Worm (Caenorhabditis elegans) whole organism, L1 larva: ENCODE data around the gene F53F4.16.

ENCODE experiments used
- C16A3.4 ChIP-seq: fragments of 150-350 bp; optimal IDR thresholded peaks from 2 replicates; lab custom pipeline; 2014; ENCODE audit warnings: missing biosample characterization, missing genetic modification characterization
- Y116A8C.19 ChIP-seq: sonication (generic microtip); optimal IDR thresholded peaks from 2 replicates; lab custom pipeline; 2016; ENCODE audit warnings: missing compliant biosample characterization, missing genetic modification characterization, borderline replicate concordance
- ama-1 ChIP-seq: fragments of 150-350 bp; optimal IDR thresholded peaks from 2 replicates; lab custom pipeline; 2014
- blmp-1 ChIP-seq: fragments of 150-350 bp; optimal IDR thresholded peaks from 2 replicates; lab custom pipeline; 2014; ENCODE audit warnings: missing biosample characterization, missing genetic modification characterization
- ces-1 ChIP-seq: fragments of 150-350 bp; optimal IDR thresholded peaks from 2 replicates; lab custom pipeline; 2014; ENCODE audit warnings: missing biosample characterization, missing genetic modification reagents, missing genetic modification characterization
- dpl-1 ChIP-seq, 3 experiments: fragments of 150-350 bp in 2 of 3; sonication (generic microtip) in 1 of 3; optimal IDR thresholded peaks; 2 replicates each; lab custom pipeline; 2014 to 2017; ENCODE audit warnings: missing biosample characterization in 3 of 3, missing genetic modification characterization in 3 of 3, missing genetic modification reagents in 3 of 3
- dsc-1 ChIP-seq: sonication (generic microtip); optimal IDR thresholded peaks from 2 replicates; lab custom pipeline; 2016; ENCODE audit warnings: mild to moderate bottlenecking, missing genetic modification characterization, missing compliant biosample characterization
- efl-1 ChIP-seq, 4 experiments: fragments of 150-350 bp; optimal IDR thresholded peaks in 3 of 4; peaks in 1 of 4; 1 replicate in 1 of 4; 2 replicates in 3 of 4; lab custom pipeline; 2014; ENCODE audit warnings: missing biosample characterization in 2 of 4, missing genetic modification characterization in 2 of 4, missing genetic modification reagents in 2 of 4
- efl-3 ChIP-seq: fragments of 200-800 bp; sonication (Bioruptor generic); optimal IDR thresholded peaks from 2 replicates; lab custom pipeline; 2018; ENCODE audit warnings: mild to moderate bottlenecking, missing genetic modification characterization, missing compliant biosample characterization
- egl-13 ChIP-seq: sonication (generic microtip); optimal IDR thresholded peaks from 2 replicates; lab custom pipeline; 2016; ENCODE audit warnings: missing genotype, missing genetic modification reagents, missing genetic modification characterization, missing compliant biosample characterization
- elt-2 ChIP-seq: sonication (generic microtip); optimal IDR thresholded peaks from 2 replicates; lab custom pipeline; 2016; ENCODE audit warnings: missing genetic modification characterization, mild to moderate bottlenecking, inconsistent platforms, missing compliant biosample characterization, missing genetic modification reagents
- elt-3 ChIP-seq, 6 experiments: fragments of 150-350 bp in 1 of 6; sonication (generic microtip); optimal IDR thresholded peaks; 2 replicates each; lab custom pipeline; 2017 to 2018; ENCODE audit warnings: missing biosample characterization in 6 of 6, missing genetic modification characterization in 6 of 6, inconsistent platforms in 1 of 6
- fkh-8 ChIP-seq: sonication (generic microtip); optimal IDR thresholded peaks from 2 replicates; lab custom pipeline; 2016; ENCODE audit warnings: mild to moderate bottlenecking, missing genetic modification characterization, missing compliant biosample characterization
- hpl-2 ChIP-seq: fragments of 150-350 bp; optimal IDR thresholded peaks from 2 replicates; lab custom pipeline; 2014; ENCODE audit warnings: missing biosample characterization, missing genetic modification reagents, missing genetic modification characterization
- jun-1 ChIP-seq: fragments of 150-350 bp; optimal IDR thresholded peaks from 2 replicates; lab custom pipeline; 2014; ENCODE audit warnings: missing biosample characterization, missing genetic modification reagents, missing genetic modification characterization
- lin-14 ChIP-seq: fragments of 200-800 bp; sonication (Bioruptor generic); optimal IDR thresholded peaks from 2 replicates; lab custom pipeline; 2018; ENCODE audit warnings: mild to moderate bottlenecking, missing genetic modification characterization, moderate library complexity, missing compliant biosample characterization
- lin-15B ChIP-seq: fragments of 150-350 bp; sonication (generic microtip); optimal IDR thresholded peaks from 3 replicates; lab custom pipeline; 2014; ENCODE audit warnings: missing biosample characterization, missing genetic modification characterization
- lin-35 ChIP-seq, 2 experiments: fragments of 150-350 bp; optimal IDR thresholded peaks; 2 replicates each; lab custom pipeline; 2014; ENCODE audit warnings: missing biosample characterization in 2 of 2, missing genetic modification characterization in 2 of 2, missing genetic modification reagents in 2 of 2
- lin-39 ChIP-seq: fragments of 150-350 bp; optimal IDR thresholded peaks from 2 replicates; lab custom pipeline; 2014; ENCODE audit warnings: missing biosample characterization, missing genetic modification reagents, missing genetic modification characterization
- lsy-2 ChIP-seq, 2 experiments: fragments of 150-350 bp; optimal IDR thresholded peaks; 2 replicates each; lab custom pipeline; 2014; ENCODE audit warnings: missing biosample characterization in 2 of 2, missing genetic modification characterization in 2 of 2
- mdl-1 ChIP-seq, 2 experiments: fragments of 150-350 bp; optimal IDR thresholded peaks; 2 replicates each; lab custom pipeline; 2014 to 2017; ENCODE audit warnings: missing biosample characterization in 2 of 2, missing genetic modification characterization in 2 of 2, inconsistent platforms in 1 of 2
- mef-2 ChIP-seq: fragments of 150-350 bp; optimal IDR thresholded peaks from 2 replicates; lab custom pipeline; 2014; ENCODE audit warnings: missing biosample characterization, missing genetic modification characterization
- nhr-12 ChIP-seq: sonication (generic microtip); optimal IDR thresholded peaks from 2 replicates; lab custom pipeline; 2017; ENCODE audit warnings: missing biosample characterization, missing genetic modification characterization
- nhr-20 ChIP-seq: sonication (generic microtip); optimal IDR thresholded peaks from 2 replicates; lab custom pipeline; 2016; ENCODE audit warnings: mild to moderate bottlenecking, missing genetic modification characterization, missing compliant biosample characterization
- nhr-237 ChIP-seq: fragments of 150-350 bp; optimal IDR thresholded peaks from 2 replicates; lab custom pipeline; 2014; ENCODE audit warnings: missing biosample characterization, missing genetic modification characterization
- nhr-47 ChIP-seq: sonication (generic microtip); optimal IDR thresholded peaks from 2 replicates; lab custom pipeline; 2016; ENCODE audit warnings: mild to moderate bottlenecking, missing genetic modification characterization, moderate library complexity, missing compliant biosample characterization
- nhr-71 ChIP-seq: sonication (generic microtip); optimal IDR thresholded peaks from 2 replicates; lab custom pipeline; 2016; ENCODE audit warnings: mild to moderate bottlenecking, missing genetic modification characterization, moderate library complexity, missing compliant biosample characterization
- nhr-85 ChIP-seq: sonication (generic microtip); peaks from one replicate; lab custom pipeline; 2016; ENCODE audit warnings: missing genetic modification characterization, inconsistent platforms, missing compliant biosample characterization
- nhr-90 ChIP-seq: sonication (generic microtip); optimal IDR thresholded peaks from 2 replicates; lab custom pipeline; 2016; ENCODE audit warnings: mild to moderate bottlenecking, missing genetic modification characterization, missing compliant biosample characterization; ENCODE audit not compliant: poor library complexity
- pax-3 ChIP-seq: fragments of 200-800 bp; sonication (Bioruptor generic); optimal IDR thresholded peaks from 2 replicates; lab custom pipeline; 2018; ENCODE audit warnings: mild to moderate bottlenecking, missing genetic modification characterization, moderate library complexity, missing compliant biosample characterization
- pqm-1 ChIP-seq: sonication (generic microtip); optimal IDR thresholded peaks from 3 replicates; lab custom pipeline; 2017; ENCODE audit warnings: missing biosample characterization, missing genetic modification characterization
- rnt-1 ChIP-seq: sonication (generic microtip); optimal IDR thresholded peaks from 2 replicates; lab custom pipeline; 2016; ENCODE audit warnings: mild to moderate bottlenecking, missing genetic modification characterization, moderate library complexity, missing compliant biosample characterization
- skn-1 ChIP-seq: fragments of 150-350 bp; optimal IDR thresholded peaks from 2 replicates; lab custom pipeline; 2014; ENCODE audit warnings: missing biosample characterization, missing genetic modification characterization
- snu-23 ChIP-seq: sonication (generic microtip); optimal IDR thresholded peaks from 2 replicates; lab custom pipeline; 2016; ENCODE audit warnings: missing genetic modification characterization, missing compliant biosample characterization
- sptf-1 ChIP-seq: fragments of 150-350 bp; optimal IDR thresholded peaks from 2 replicates; lab custom pipeline; 2014; ENCODE audit warnings: missing biosample characterization, missing genetic modification characterization
- sup-37 ChIP-seq: fragments of 200-800 bp; sonication (Bioruptor generic); optimal IDR thresholded peaks from 2 replicates; lab custom pipeline; 2018; ENCODE audit warnings: mild to moderate bottlenecking, missing genetic modification characterization, missing compliant biosample characterization
- swsn-7 ChIP-seq: sonication (generic microtip); optimal IDR thresholded peaks from 2 replicates; lab custom pipeline; 2016; ENCODE audit warnings: missing genetic modification characterization, missing compliant biosample characterization
- tbx-2 ChIP-seq: sonication (generic microtip); optimal IDR thresholded peaks from 2 replicates; lab custom pipeline; 2016; ENCODE audit warnings: missing genetic modification characterization, missing compliant biosample characterization
- tlp-1 ChIP-seq: fragments of 150-350 bp; optimal IDR thresholded peaks from 2 replicates; lab custom pipeline; 2014; ENCODE audit warnings: missing biosample characterization, missing genetic modification characterization
- unc-62 ChIP-seq: fragments of 150-350 bp; optimal IDR thresholded peaks from 2 replicates; lab custom pipeline; 2014; ENCODE audit warnings: missing biosample characterization, missing genetic modification reagents, missing genetic modification characterization
- unc-86 ChIP-seq: sonication (generic microtip); optimal IDR thresholded peaks from 2 replicates; lab custom pipeline; 2016; ENCODE audit warnings: missing genetic modification characterization, missing compliant biosample characterization
- unc-98 ChIP-seq: fragments of 200-800 bp; sonication (Bioruptor generic); IDR thresholded peaks from 2 replicates; pipeline ENCODE4 v1.3.6; 2022; ENCODE audit warnings: missing genetic modification characterization, missing compliant biosample characterization
- zag-1 ChIP-seq: fragments of 150-350 bp; optimal IDR thresholded peaks from 2 replicates; lab custom pipeline; 2014; ENCODE audit warnings: missing biosample characterization, missing genetic modification characterization
- zip-4 ChIP-seq: fragments of 200-800 bp; sonication (Bioruptor generic); optimal IDR thresholded peaks from 2 replicates; lab custom pipeline; 2018; ENCODE audit warnings: mild to moderate bottlenecking, missing genetic modification characterization, moderate library complexity, missing compliant biosample characterization
- ztf-11 ChIP-seq, 2 experiments: sonication (generic microtip); optimal IDR thresholded peaks; 2 replicates each; lab custom pipeline; 2016 to 2017; ENCODE audit warnings: missing genetic modification characterization in 2 of 2, missing biosample characterization in 1 of 2, missing compliant biosample characterization in 1 of 2

F53F4.16 gene

DNA sequence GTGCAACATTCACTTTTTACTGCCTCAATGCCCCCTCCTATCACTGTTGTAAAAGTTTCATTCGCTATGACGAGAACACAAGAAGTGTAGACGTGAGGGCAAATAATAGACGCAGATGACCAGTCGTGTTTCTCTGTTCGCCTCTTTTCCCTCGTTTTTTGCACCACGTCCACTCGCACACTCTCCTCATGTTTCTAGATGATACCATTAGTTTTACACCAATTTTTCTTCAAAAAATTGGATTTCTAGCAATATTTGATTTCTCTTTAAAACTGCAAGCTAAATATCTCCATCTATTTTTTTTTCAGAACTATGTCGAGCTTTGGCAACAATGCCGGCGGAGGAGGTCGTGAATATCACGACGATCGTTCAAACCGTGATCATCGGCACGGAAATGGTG, 43.5 kb upstream of the F53F4.16 start, which contains the start of gene rde-12:
TSS of gene rde-12 (plus strand) at position 301 of the 400 bp plus-strand sequence.
- TF ChIP-seq skn-1 (tag; lab: Kevin White, UChicago) (no peak), dpl-1 (GFP tag; optimal IDR thresholded peaks at IDR 0.05; lab: Kevin White, UChicago) (no peak), lin-35 (GFP tag; optimal IDR thresholded peaks at IDR 0.05; lab: Kevin White, UChicago) (no peak), C16A3.4 (no peak), lin-39 (tag; lab: Kevin White, UChicago) (no peak), elt-3 (tag; optimal IDR thresholded peaks at IDR 0.05; lab: Kevin White, UChicago) (no peak), mef-2 (tag; lab: Kevin White, UChicago) (no peak), egl-13 (tag; lab: Kevin White, UChicago) (no peak), nhr-12 (tag; lab: Kevin White, UChicago) (no peak), swsn-7 (tag; lab: Kevin White, UChicago) (no peak), efl-3 (GFP tag; lab: Kevin White, UChicago) (no peak), fkh-8 (tag; lab: Kevin White, UChicago) (no peak), nhr-90 (tag; lab: Kevin White, UChicago) (no peak), Y116A8C.19 (tag; lab: Kevin White, UChicago) (no peak), sup-37 (GFP tag; lab: Kevin White, UChicago) (no peak)

DNA sequence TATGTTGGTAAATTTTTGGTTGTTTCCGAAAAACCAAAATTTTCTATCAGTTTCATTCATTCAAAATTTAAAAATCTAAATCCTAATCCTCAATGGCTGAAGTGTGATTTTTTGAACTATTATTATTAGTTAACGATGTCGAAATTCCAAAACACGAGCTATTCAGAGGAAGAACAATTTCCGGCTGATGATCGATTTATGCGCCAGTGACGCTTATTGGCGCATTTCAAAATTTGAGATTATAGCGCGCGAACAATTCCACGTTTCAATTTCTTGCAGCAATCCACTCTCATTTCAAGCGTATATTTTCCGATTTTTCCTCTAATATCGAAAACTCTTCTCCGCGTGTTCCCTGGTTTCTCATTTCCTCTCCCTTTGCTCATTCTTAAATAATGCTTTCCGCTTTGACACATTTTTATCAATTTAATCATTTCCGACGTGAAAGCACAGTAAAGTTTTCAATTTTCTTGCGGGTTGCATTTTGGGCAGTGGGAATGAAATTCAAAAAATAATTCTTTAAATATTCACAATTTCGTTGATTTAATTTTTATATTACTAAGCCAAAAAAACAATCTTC, 42.8 kb upstream of the F53F4.16 start:
- TF ChIP-seq swsn-7 (tag; lab: Kevin White, UChicago) (peak; percentile 3), tbx-2 (tag; lab: Kevin White, UChicago) (peak; percentile 7), dpl-1 (GFP tag; optimal IDR thresholded peaks at IDR 0.05; lab: Kevin White, UChicago) (peak; percentile 48 to 77 (median 69)), zip-4 (GFP tag; lab: Kevin White, UChicago) (no peak), ama-1 (peak; percentile 45), lin-35 (GFP tag; optimal IDR thresholded peaks at IDR 0.05; lab: Kevin White, UChicago) (peak; percentile 45 to 67), nhr-237 (tag; lab: Kevin White, UChicago) (no peak), egl-13 (tag; lab: Kevin White, UChicago) (no peak), efl-1 (optimal IDR thresholded peaks at IDR 0.05; lab: Kevin White, UChicago) (peak; percentile 54 to 65), efl-1 (GFP tag; optimal IDR thresholded peaks at IDR 0.05 in 1 of 2; lab: Kevin White, UChicago) (peak; percentile 61 to 96), dsc-1 (no peak), nhr-47 (tag; lab: Kevin White, UChicago) (peak; percentile 43), fkh-8 (tag; lab: Kevin White, UChicago) (peak; percentile 34), pax-3 (tag; lab: Kevin White, UChicago) (peak; percentile 19), sptf-1 (tag; lab: Kevin White, UChicago) (no peak), rnt-1 (tag; lab: Kevin White, UChicago) (peak; percentile 26), ces-1 (GFP tag; lab: Kevin White, UChicago) (no peak), unc-86 (tag; lab: Kevin White, UChicago) (no peak), hpl-2 (GFP tag; lab: Kevin White, UChicago) (no peak), pqm-1 (no peak), unc-98 (GFP tag; lab: Robert Waterston, UW) (no peak), lin-15B (peak; percentile 3), jun-1 (tag; lab: Kevin White, UChicago) (peak; percentile 10), blmp-1 (no peak), unc-62 (no peak), zag-1 (tag; lab: Kevin White, UChicago) (no peak), elt-2 (no peak), nhr-85 (tag; lab: Kevin White, UChicago) (peak; percentile 44), lin-14 (GFP tag; lab: Kevin White, UChicago) (peak; percentile 18), mdl-1 (tag; optimal IDR thresholded peaks at IDR 0.05; lab: Kevin White, UChicago) (peak in 1 of 2 experiments; percentile 33), ztf-11 (tag; optimal IDR thresholded peaks at IDR 0.05; lab: Kevin White, UChicago) (no peak), nhr-90 (tag; lab: Kevin White, UChicago) (peak; percentile 36), nhr-12 (tag; lab: Kevin White, UChicago) (no peak), nhr-71 (peak; percentile 48), snu-23 (GFP tag; lab: Kevin White, UChicago) (peak; percentile 24), skn-1 (tag; lab: Kevin White, UChicago) (no peak), tlp-1 (tag; lab: Kevin White, UChicago) (no peak), nhr-20 (tag; lab: Kevin White, UChicago) (no peak), lsy-2 (tag; optimal IDR thresholded peaks at IDR 0.05; lab: Kevin White, UChicago) (peak in 1 of 2 experiments; percentile 25)
- TF ChIP-seq, all 84 proteins: peak for 19
